Worm (Caenorhabditis elegans): ENCODE results near the gene C31H1.1.

ce11 chrIV:5805477-5805876, 8.2 kb downstream of the C31H1.1 start:
- no peak for TF ChIP-seq snpc-4 (tag; optimal IDR thresholded peaks at IDR 0.05)
- TF ChIP-seq nhr-12 (tag; optimal IDR thresholded peaks at IDR 0.05): no peak
- TF ChIP-seq skn-1 (tag; optimal IDR thresholded peaks at IDR 0.05): no peak
- no peak for TF ChIP-seq ceh-82 (tag; optimal IDR thresholded peaks at IDR 0.05)
- TF ChIP-seq aly-2 (tag; optimal IDR thresholded peaks at IDR 0.05): no peak
- peak; percentile 30 for TF ChIP-seq pha-4 (tag; optimal IDR thresholded peaks at IDR 0.05)
- TF ChIP-seq nhr-28 (tag; optimal IDR thresholded peaks at IDR 0.05): no peak
- TF ChIP-seq ama-1 (optimal IDR thresholded peaks at IDR 0.05): no peak
- TF ChIP-seq unc-62 (GFP tag; optimal IDR thresholded peaks at IDR 0.05): peak; percentile 8
- no peak for TF ChIP-seq nhr-77 (tag; optimal IDR thresholded peaks at IDR 0.05)
- no peak for TF ChIP-seq fos-1 (tag; optimal IDR thresholded peaks at IDR 0.05)
- no peak for TF ChIP-seq ztf-11 (tag; optimal IDR thresholded peaks at IDR 0.05)
- TF ChIP-seq elt-3 (tag; optimal IDR thresholded peaks at IDR 0.05): no peak
- TF ChIP-seq zag-1 (tag; optimal IDR thresholded peaks at IDR 0.05): no peak
